Worm (Caenorhabditis elegans) whole organism, L1 larva: Measurements from ENCODE around the gene C54D10.13.

ENCODE experiments used
- C34B4.2 ChIP-seq: sonication (generic microtip); optimal IDR thresholded peaks from 2 replicates; lab custom pipeline; 2017; ENCODE audit warnings: mild to moderate bottlenecking, missing genetic modification characterization, missing compliant biosample characterization
- ceh-90 ChIP-seq: sonication (generic microtip); optimal IDR thresholded peaks from 2 replicates; lab custom pipeline; 2016; ENCODE audit warnings: missing genetic modification characterization, missing compliant biosample characterization
- dpl-1 ChIP-seq, 3 experiments: fragments of 150-350 bp in 2 of 3; sonication (generic microtip) in 1 of 3; optimal IDR thresholded peaks; 2 replicates each; lab custom pipeline; 2014 to 2017; ENCODE audit warnings: missing biosample characterization in 3 of 3, missing genetic modification characterization in 3 of 3, missing genetic modification reagents in 3 of 3
- egl-27 ChIP-seq, 2 experiments: fragments of 150-350 bp in 1 of 2; sonication (generic microtip); optimal IDR thresholded peaks; 3 replicates each; lab custom pipeline; 2017 to 2018; ENCODE audit warnings: missing biosample characterization in 2 of 2, missing genetic modification characterization in 2 of 2, missing genetic modification reagents in 2 of 2
- elt-3 ChIP-seq, 6 experiments: fragments of 150-350 bp in 1 of 6; sonication (generic microtip); optimal IDR thresholded peaks; 2 replicates each; lab custom pipeline; 2017 to 2018; ENCODE audit warnings: missing biosample characterization in 6 of 6, missing genetic modification characterization in 6 of 6, inconsistent platforms in 1 of 6
- ets-5 ChIP-seq: fragments of 200-800 bp; sonication (Bioruptor generic); IDR thresholded peaks from 2 replicates; pipeline ENCODE4 v1.3.6; 2022; ENCODE audit warnings: missing genetic modification characterization, missing compliant biosample characterization
- fkh-8 ChIP-seq: sonication (generic microtip); optimal IDR thresholded peaks from 2 replicates; lab custom pipeline; 2016; ENCODE audit warnings: mild to moderate bottlenecking, missing genetic modification characterization, missing compliant biosample characterization
- fos-1 ChIP-seq: fragments of 150-350 bp; optimal IDR thresholded peaks from 2 replicates; lab custom pipeline; 2014; ENCODE audit warnings: missing biosample characterization, missing genetic modification characterization
- hpl-2 ChIP-seq: fragments of 150-350 bp; optimal IDR thresholded peaks from 2 replicates; lab custom pipeline; 2014; ENCODE audit warnings: missing biosample characterization, missing genetic modification reagents, missing genetic modification characterization
- unc-62 ChIP-seq: fragments of 150-350 bp; optimal IDR thresholded peaks from 2 replicates; lab custom pipeline; 2014; ENCODE audit warnings: missing biosample characterization, missing genetic modification reagents, missing genetic modification characterization
- zag-1 ChIP-seq: fragments of 150-350 bp; optimal IDR thresholded peaks from 2 replicates; lab custom pipeline; 2014; ENCODE audit warnings: missing biosample characterization, missing genetic modification characterization

DNA sequence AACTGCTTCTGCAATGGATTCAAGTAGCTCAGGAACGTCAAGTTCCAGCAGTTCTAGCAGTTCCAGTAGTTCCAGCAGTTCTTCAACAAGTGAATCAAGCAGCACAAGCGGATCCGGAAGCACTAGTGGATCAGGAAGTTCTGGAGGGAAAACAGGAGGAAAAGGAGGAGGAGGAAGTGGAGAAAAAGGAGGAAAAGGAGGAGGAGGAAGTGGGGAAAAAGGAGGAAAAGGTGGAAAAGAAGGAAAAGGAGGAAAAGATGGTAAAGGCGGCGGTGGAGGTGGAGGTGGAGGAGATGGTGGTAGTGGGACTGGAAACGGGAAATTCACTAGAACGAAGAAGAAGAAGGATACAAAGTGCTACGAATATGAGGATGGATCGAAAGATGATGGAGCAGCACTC, 25.6 kb downstream of the C54D10.13 start:
- no peak for TF ChIP-seq unc-62 (GFP tag; lab: Kevin White, UChicago)
- no peak for TF ChIP-seq ets-5
- TF ChIP-seq dpl-1 (GFP tag; optimal IDR thresholded peaks at IDR 0.05; lab: Kevin White, UChicago): no peak
- TF ChIP-seq C34B4.2 (tag; lab: Kevin White, UChicago): no peak
- no peak for TF ChIP-seq egl-27 (tag; optimal IDR thresholded peaks at IDR 0.05; lab: Kevin White, UChicago)
- no peak for TF ChIP-seq ceh-90
- TF ChIP-seq elt-3 (tag; optimal IDR thresholded peaks at IDR 0.05; lab: Kevin White, UChicago): no peak
- no peak for TF ChIP-seq fos-1 (tag; lab: Kevin White, UChicago)
- no peak for TF ChIP-seq fkh-8 (tag; lab: Kevin White, UChicago)
- TF ChIP-seq hpl-2 (GFP tag; lab: Kevin White, UChicago): no peak
- TF ChIP-seq zag-1 (tag; lab: Kevin White, UChicago): no peak
